Worm (Caenorhabditis elegans) whole organism, L4 larva: ENCODE data around the gene H04M03.11.

Experiments used
- F37D6.2 ChIP-seq: sonication (generic microtip); optimal IDR thresholded peaks from 2 replicates; lab custom pipeline; 2016; ENCODE audit warnings: mild to moderate bottlenecking, missing genetic modification characterization, missing compliant biosample characterization
- F44E2.7 ChIP-seq: fragments of 200-800 bp; sonication (Bioruptor generic); IDR thresholded peaks from 2 replicates; pipeline ENCODE4 v2.1.2; 2022; ENCODE audit warnings: missing genetic modification characterization, missing compliant biosample characterization
- F49E8.2 ChIP-seq: sonication (generic microtip); optimal IDR thresholded peaks from 2 replicates; lab custom pipeline; 2016; ENCODE audit warnings: missing compliant biosample characterization, mild to moderate bottlenecking, missing genetic modification characterization, borderline replicate concordance
- T26A8.4 ChIP-seq: fragments of 200-800 bp; sonication (Bioruptor generic); IDR thresholded peaks from 2 replicates; pipeline ENCODE4 v1.3.6; 2022; ENCODE audit warnings: missing genetic modification characterization, missing compliant biosample characterization
- ZK546.5 ChIP-seq, 2 experiments: sonication (generic microtip); optimal IDR thresholded peaks; 2 replicates each; lab custom pipeline; 2017; ENCODE audit warnings: missing biosample characterization in 2 of 2, missing genetic modification characterization in 2 of 2
- aha-1 ChIP-seq: fragments of 150-350 bp; peaks from one replicate; lab custom pipeline; 2014; ENCODE audit warnings: missing biosample characterization, missing genetic modification characterization
- attf-4 ChIP-seq: sonication (generic microtip); optimal IDR thresholded peaks from 3 replicates; lab custom pipeline; 2017; ENCODE audit warnings: missing biosample characterization, missing genetic modification characterization
- ceh-62 ChIP-seq: sonication (generic microtip); optimal IDR thresholded peaks from 2 replicates; lab custom pipeline; 2017; ENCODE audit warnings: missing biosample characterization, missing genetic modification characterization
- ceh-82 ChIP-seq: sonication (generic microtip); optimal IDR thresholded peaks from 2 replicates; lab custom pipeline; 2017; ENCODE audit warnings: missing biosample characterization, missing genetic modification characterization
- gei-8 ChIP-seq: fragments of 200-800 bp; sonication (Bioruptor generic); optimal IDR thresholded peaks from 2 replicates; lab custom pipeline; 2018; ENCODE audit warnings: mild to moderate bottlenecking, missing genetic modification characterization, missing compliant biosample characterization
- lin-1 ChIP-seq: fragments of 200-800 bp; sonication (Bioruptor generic); IDR thresholded peaks from 2 replicates; pipeline ENCODE4 v1.3.6; 2022; ENCODE audit warnings: missing genetic modification reagents, missing genetic modification characterization, missing compliant biosample characterization
- mes-2 ChIP-seq: sonication (generic microtip); optimal IDR thresholded peaks from 2 replicates; lab custom pipeline; 2016; ENCODE audit warnings: missing genotype, mild to moderate bottlenecking, missing genetic modification characterization, missing compliant biosample characterization; ENCODE audit not compliant: poor library complexity, severe bottlenecking
- nhr-102 ChIP-seq: sonication (generic microtip); optimal IDR thresholded peaks from 2 replicates; lab custom pipeline; 2016; ENCODE audit warnings: mild to moderate bottlenecking, missing genetic modification characterization, moderate library complexity, missing compliant biosample characterization
- nhr-25 ChIP-seq: sonication (generic microtip); optimal IDR thresholded peaks from 2 replicates; lab custom pipeline; 2017; ENCODE audit warnings: missing genetic modification characterization, mild to moderate bottlenecking, missing compliant biosample characterization, antibody characterized with exemption, moderate library complexity, borderline replicate concordance; ENCODE audit not compliant: insufficient read depth
- nhr-42 ChIP-seq: fragments of 200-800 bp; sonication (Bioruptor generic); IDR thresholded peaks from 2 replicates; pipeline ENCODE4 v1.3.6; 2022; ENCODE audit warnings: missing genetic modification characterization, missing compliant biosample characterization
- nhr-76 ChIP-seq: fragments of 150-350 bp; optimal IDR thresholded peaks from 2 replicates; lab custom pipeline; 2014; ENCODE audit warnings: missing biosample characterization, missing genetic modification characterization
- nhr-77 ChIP-seq: fragments of 150-350 bp; optimal IDR thresholded peaks from 2 replicates; lab custom pipeline; 2014; ENCODE audit warnings: missing biosample characterization, missing genetic modification characterization
- pqm-1 ChIP-seq: sonication (generic microtip); optimal IDR thresholded peaks from 2 replicates; lab custom pipeline; 2017; ENCODE audit warnings: missing biosample characterization, missing genetic modification characterization
- rbr-2 ChIP-seq: sonication (generic microtip); optimal IDR thresholded peaks from 2 replicates; lab custom pipeline; 2016; ENCODE audit warnings: missing genotype, missing genetic modification characterization, missing compliant biosample characterization
- saeg-2 ChIP-seq: fragments of 200-800 bp; sonication (Bioruptor generic); IDR thresholded peaks from 2 replicates; pipeline ENCODE4 v1.3.6; 2022; ENCODE audit warnings: missing genetic modification reagents, missing genetic modification characterization, missing compliant biosample characterization
- set-16 ChIP-seq: fragments of 200-800 bp; sonication (Bioruptor generic); IDR thresholded peaks from 2 replicates; pipeline ENCODE4 v1.3.6; 2022; ENCODE audit warnings: missing genetic modification reagents, missing genetic modification characterization, missing compliant biosample characterization
- snpc-1.2 ChIP-seq: fragments of 200-800 bp; sonication (Bioruptor generic); IDR thresholded peaks from 2 replicates; pipeline ENCODE4 v1.3.6; 2022; ENCODE audit warnings: missing genetic modification reagents, missing genetic modification characterization, missing compliant biosample characterization
- unc-130 ChIP-seq: sonication (generic microtip); optimal IDR thresholded peaks from 2 replicates; lab custom pipeline; 2016; ENCODE audit warnings: missing genetic modification reagents, missing genetic modification characterization, missing compliant biosample characterization
- unc-62 ChIP-seq, 3 experiments: fragments of 150-350 bp in 1 of 3; sonication (generic microtip); optimal IDR thresholded peaks in 2 of 3; peaks in 1 of 3; 1 replicate in 1 of 3; 2 replicates in 2 of 3; lab custom pipeline; 2014 to 2017; ENCODE audit warnings: missing biosample characterization in 3 of 3, missing genetic modification characterization in 3 of 3, missing genetic modification reagents in 3 of 3, missing genotype in 1 of 3
- zfp-2 ChIP-seq: sonication (generic microtip); optimal IDR thresholded peaks from 2 replicates; lab custom pipeline; 2016; ENCODE audit warnings: mild to moderate bottlenecking, missing genetic modification characterization, missing compliant biosample characterization
- zfp-3 ChIP-seq: fragments of 200-800 bp; sonication (Bioruptor generic); conservative IDR thresholded peaks from 2 replicates; pipeline ENCODE4 v1.3.6; 2022; ENCODE audit warnings: missing genetic modification reagents, missing genetic modification characterization, missing compliant biosample characterization
- zip-11 ChIP-seq: fragments of 200-800 bp; sonication (Bioruptor generic); IDR thresholded peaks from 2 replicates; pipeline ENCODE4 v1.3.6; 2022; ENCODE audit warnings: missing genetic modification characterization, missing compliant biosample characterization

Gene H04M03.11

DNA sequence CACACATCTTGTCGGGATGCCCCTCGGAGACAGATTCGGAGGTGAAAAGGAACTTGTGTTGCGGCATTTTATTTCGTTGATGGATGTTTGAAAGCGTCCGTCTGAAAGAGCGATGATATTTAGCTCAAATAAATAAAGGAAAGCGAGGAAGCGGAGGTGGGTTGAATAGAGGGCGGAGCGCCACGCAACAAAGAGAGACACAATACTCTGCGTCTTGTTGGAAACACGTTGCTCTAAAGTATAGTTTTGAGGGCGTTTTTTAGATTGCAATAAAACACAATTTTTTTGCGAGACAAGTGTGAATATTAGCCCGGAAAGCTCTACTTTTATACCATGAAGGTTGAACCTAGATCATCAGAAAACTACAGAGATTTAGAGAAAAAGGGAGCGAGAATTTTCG is 38.1 kb downstream of the H04M03.11 start, which contains the start of gene sams-4:
TSS of gene sams-4 (minus strand) at position 101 of the 400 bp plus-strand sequence.
- no peak for TF ChIP-seq ZK546.5 (tag; optimal IDR thresholded peaks at IDR 0.05; lab: Kevin White, UChicago)

DNA sequence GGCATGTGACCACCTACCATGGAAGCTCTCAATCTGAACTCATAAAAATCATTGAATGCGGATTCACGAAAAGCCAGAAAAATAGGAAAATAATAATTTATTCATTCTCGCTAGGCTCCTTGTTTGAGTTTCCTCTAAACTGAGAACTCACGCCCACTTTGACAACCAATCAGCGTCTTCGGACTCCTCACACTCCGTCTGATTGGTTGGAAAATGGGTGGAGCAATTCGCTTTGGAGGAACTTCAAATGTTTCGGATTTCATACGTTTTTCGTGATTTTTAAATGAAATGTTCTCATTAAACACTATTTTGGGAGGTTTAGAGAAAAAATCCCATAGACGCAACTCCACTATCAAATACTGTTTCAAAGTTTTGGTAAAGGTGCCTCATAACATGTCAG is 41.5 kb downstream of the H04M03.11 start:
- TF ChIP-seq zfp-2 (tag; lab: Kevin White, UChicago) (no peak), aha-1 (tag; lab: Kevin White, UChicago) (peak; percentile 5)

DNA sequence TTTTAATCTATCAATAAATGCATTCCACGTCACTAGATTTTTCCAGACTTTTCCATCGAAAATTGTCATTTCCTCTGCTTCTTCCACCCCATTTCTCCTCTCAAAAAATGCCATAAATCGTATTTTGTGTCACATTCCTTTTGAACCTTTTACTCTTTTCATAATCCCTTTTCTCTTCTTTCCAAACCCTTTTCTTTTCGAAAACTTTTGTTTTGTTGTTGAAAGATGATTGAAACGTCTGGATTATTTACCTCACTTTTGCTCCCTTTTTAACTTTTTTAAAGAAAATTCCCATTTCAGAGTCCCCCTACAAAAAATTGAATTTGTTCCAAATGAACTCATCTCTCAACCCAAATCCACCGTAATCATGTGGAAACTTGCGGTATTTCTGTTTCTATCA is 45.2 kb downstream of the H04M03.11 start, which contains the start of gene C06E7.2:
TSS of gene C06E7.2 (plus strand) at position 301 of the 400 bp plus-strand sequence.
- TF ChIP-seq F37D6.2 (tag; lab: Kevin White, UChicago) (no peak), nhr-102 (tag; lab: Kevin White, UChicago) (no peak), unc-130 (GFP tag; lab: Kevin White, UChicago) (no peak), attf-4 (no peak), set-16 (no peak), gei-8 (GFP tag; lab: Kevin White, UChicago) (no peak), pqm-1 (no peak), zip-11 (GFP tag; lab: Robert Waterston, UW) (no peak)
- TF ChIP-seq, all 104 proteins: peak for 0

DNA sequence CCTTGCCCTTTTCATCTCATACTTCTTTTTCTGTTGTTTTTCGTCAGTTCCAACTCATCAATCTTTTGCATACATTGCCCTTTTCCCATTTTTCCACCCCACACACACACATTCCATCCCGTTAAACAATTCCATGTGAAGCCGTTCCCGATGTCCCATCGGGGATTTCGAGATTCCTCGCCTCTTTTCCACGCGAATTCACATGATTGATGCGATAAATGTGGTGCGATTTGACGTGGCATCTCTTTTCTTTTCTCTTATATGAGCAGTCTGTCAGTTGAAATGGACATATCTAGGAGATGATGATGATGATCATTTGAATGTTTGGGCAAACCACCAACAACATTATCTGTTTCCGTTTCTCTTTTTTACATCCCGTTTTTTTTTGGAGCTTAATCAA is 50.2 kb downstream of the H04M03.11 start:
- TF ChIP-seq unc-62 (GFP tag; optimal IDR thresholded peaks at IDR 0.05 in 1 of 2; lab: Kevin White, UChicago) (peak in 1 of 2 experiments; percentile 99), unc-62 (tag; optimal IDR thresholded peaks at IDR 0.05; lab: Kevin White, UChicago) (no peak), nhr-77 (tag; lab: Kevin White, UChicago) (no peak)

DNA sequence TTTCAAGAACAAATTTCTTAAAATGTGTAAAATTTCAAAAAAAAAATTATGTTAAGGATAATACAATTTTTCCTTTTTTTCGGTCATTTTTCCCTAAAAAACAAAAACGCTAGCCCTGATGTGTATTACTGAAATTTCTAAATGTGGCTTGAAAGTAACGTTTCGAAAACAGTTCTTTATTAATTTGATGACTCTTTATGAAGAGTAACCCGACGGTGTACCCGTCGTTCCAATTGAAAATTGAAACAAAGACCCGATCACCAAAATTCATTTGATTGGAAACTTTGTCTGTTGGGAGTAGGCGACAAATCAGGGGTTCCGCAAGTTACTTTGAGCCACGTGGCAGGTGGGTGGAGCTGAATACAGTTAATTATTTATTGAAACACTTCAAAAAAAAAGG is 51.6 kb downstream of the H04M03.11 start:
- TF ChIP-seq nhr-25 (tag; lab: Kevin White, UChicago) (no peak), saeg-2 (GFP tag; lab: Robert Waterston, UW) (no peak), zip-11 (GFP tag; lab: Robert Waterston, UW) (no peak), F37D6.2 (tag; lab: Kevin White, UChicago) (no peak), zfp-2 (tag; lab: Kevin White, UChicago) (no peak), zfp-3 (GFP tag; lab: Robert Waterston, UW) (no peak), snpc-1.2 (GFP tag; lab: Robert Waterston, UW) (peak; percentile 84), nhr-76 (no peak), ceh-62 (tag; lab: Kevin White, UChicago) (no peak), nhr-42 (GFP tag; lab: Robert Waterston, UW) (no peak), rbr-2 (tag; lab: Kevin White, UChicago) (no peak), mes-2 (tag; lab: Kevin White, UChicago) (no peak), lin-1 (GFP tag; lab: Robert Waterston, UW) (no peak), ceh-82 (tag; lab: Kevin White, UChicago) (no peak), F49E8.2 (tag; lab: Kevin White, UChicago) (peak; percentile 30), T26A8.4 (no peak), F44E2.7 (GFP tag; lab: Robert Waterston, UW) (no peak)
